Comparison of ENCODE assay signal across 1 fruit fly cellular context in genomic region chr2L:2885503-2886225, dm6.
TF ChIP-seq lines count a peak whose summit lies in the region.

TSS of gene NTPase (minus strand) at chr2L:2885850.
TSS of gene lilli (plus strand) at chr2L:2885929.

TF ChIP-seq in whole organism, embryonic, 481 proteins besides CTCF, POLR2A, EP300 and RAD21 (continued from another document and continues in another):
- no peak for TF ChIP-seq Hr78 (GFP tag; optimal IDR thresholded peaks at IDR 0.05; lab: Kevin White, UChicago)
- TF ChIP-seq bsh (GFP tag; optimal IDR thresholded peaks at IDR 0.05; lab: Kevin White, UChicago): peak in 1 of 2 experiments; percentile 40
- TF ChIP-seq CG14441 (GFP tag; IDR thresholded peaks at IDR 0.05; lab: Robert Waterston, UW): peak; percentile 63
- no peak for TF ChIP-seq CG43689 (GFP tag; IDR thresholded peaks at IDR 0.05; lab: Robert Waterston, UW)
- peak; percentile 54 for TF ChIP-seq lab (GFP tag; optimal IDR thresholded peaks at IDR 0.05; lab: Kevin White, UChicago)
- 0 out of 2 replicates have a peak, but pooled peaks have one; percentile 16 for TF ChIP-seq stc (GFP tag; IDR thresholded peaks at IDR 0.05; lab: Robert Waterston, UW)
- TF ChIP-seq Dp (GFP tag; optimal IDR thresholded peaks at IDR 0.05; lab: Kevin White, UChicago): peak; percentile 11
- TF ChIP-seq CG6254 (GFP tag; optimal IDR thresholded peaks at IDR 0.05; lab: Kevin White, UChicago): no peak
- peak; percentile 50 for TF ChIP-seq CG11247 (GFP tag; IDR thresholded peaks at IDR 0.05; lab: Robert Waterston, UW)
- TF ChIP-seq Tbp (GFP tag; optimal IDR thresholded peaks at IDR 0.05; lab: Kevin White, UChicago): no peak
- no peak for TF ChIP-seq Nf-YA (GFP tag; IDR thresholded peaks at IDR 0.05; lab: Robert Waterston, UW)
- TF ChIP-seq br (optimal IDR thresholded peaks at IDR 0.05; lab: Kevin White, UChicago): no peak
- no peak for TF ChIP-seq Poxn (GFP tag; IDR thresholded peaks at IDR 0.05; lab: Robert Waterston, UW)
- peak; percentile 70 for TF ChIP-seq vvl (GFP tag; IDR thresholded peaks at IDR 0.05; lab: Robert Waterston, UW)
- no peak for TF ChIP-seq CG7745 (tag; optimal IDR thresholded peaks at IDR 0.05; lab: Kevin White, UChicago)
- peak; percentile 51 for TF ChIP-seq Atf3 (GFP tag; optimal IDR thresholded peaks at IDR 0.05; lab: Kevin White, UChicago)
- peak; percentile 76 for TF ChIP-seq Rfx (GFP tag; IDR thresholded peaks at IDR 0.05; lab: Robert Waterston, UW)
- no peak for TF ChIP-seq Kr (GFP tag; optimal IDR thresholded peaks at IDR 0.05; lab: Kevin White, UChicago)
- peak; percentile 39 for TF ChIP-seq CG5180 (GFP tag; optimal IDR thresholded peaks at IDR 0.05; lab: Kevin White, UChicago)
- TF ChIP-seq trem (tag; optimal IDR thresholded peaks at IDR 0.05; lab: Kevin White, UChicago): peak; percentile 43
- peak; percentile 35 for TF ChIP-seq onecut (GFP tag; IDR thresholded peaks at IDR 0.05; lab: Robert Waterston, UW)
- TF ChIP-seq cwo (GFP tag; optimal IDR thresholded peaks at IDR 0.05; lab: Kevin White, UChicago): peak; percentile 25
- TF ChIP-seq CG32767 (GFP tag; IDR thresholded peaks at IDR 0.05; lab: Robert Waterston, UW): peak; percentile 28; the same call in 1 of the 2 replicates
- peak; percentile 86 for TF ChIP-seq MESR4 (GFP tag; optimal IDR thresholded peaks at IDR 0.05; lab: Kevin White, UChicago)
- TF ChIP-seq CG13624 (GFP tag; optimal IDR thresholded peaks at IDR 0.05; lab: Kevin White, UChicago): peak; percentile 75
- peak; percentile 84 for TF ChIP-seq Sry-δ (GFP tag; optimal IDR thresholded peaks at IDR 0.05; lab: Kevin White, UChicago)
- peak; percentile 94 for TF ChIP-seq amos (GFP tag; IDR thresholded peaks at IDR 0.05; lab: Robert Waterston, UW; ENCODE audit: partially characterized antibody)
- TF ChIP-seq CG4730 (GFP tag; IDR thresholded peaks at IDR 0.05; lab: Robert Waterston, UW): no peak
- TF ChIP-seq CG11696 (GFP tag; IDR thresholded peaks at IDR 0.05; lab: Robert Waterston, UW): peak; percentile 51; the same call in 1 of the 2 replicates
- TF ChIP-seq CG11456 (GFP tag; IDR thresholded peaks at IDR 0.05; lab: Robert Waterston, UW): peak; percentile 69; the same call in 1 of the 3 replicates
- peak; percentile 53 for TF ChIP-seq Six4 (GFP tag; optimal IDR thresholded peaks at IDR 0.05; lab: Kevin White, UChicago)
- TF ChIP-seq hbn (GFP tag; IDR thresholded peaks at IDR 0.05; lab: Robert Waterston, UW; ENCODE audit: partially characterized antibody): peak; percentile 82
- TF ChIP-seq CG2678 (tag; optimal IDR thresholded peaks at IDR 0.05; lab: Kevin White, UChicago): no peak
- no peak for TF ChIP-seq CG33557 (GFP tag; optimal IDR thresholded peaks at IDR 0.05; lab: Kevin White, UChicago)
- TF ChIP-seq Sox102F (GFP tag; optimal IDR thresholded peaks at IDR 0.05; lab: Kevin White, UChicago): peak; percentile 22
- peak; percentile 49 for TF ChIP-seq btn (GFP tag; optimal IDR thresholded peaks at IDR 0.05; lab: Kevin White, UChicago)
- TF ChIP-seq klu (GFP tag; IDR thresholded peaks at IDR 0.05; lab: Robert Waterston, UW): 0 out of 2 replicates have a peak, but pooled peaks have one; percentile 7
- TF ChIP-seq Sry-β (GFP tag; optimal IDR thresholded peaks at IDR 0.05; lab: Kevin White, UChicago): no peak
- TF ChIP-seq CG4617 (GFP tag; optimal IDR thresholded peaks at IDR 0.05; lab: Kevin White, UChicago; ENCODE audit: borderline replicate concordance): peak; percentile 92
- TF ChIP-seq Neu2 (GFP tag; optimal IDR thresholded peaks at IDR 0.05; lab: Kevin White, UChicago; ENCODE audit: borderline replicate concordance): no peak
- TF ChIP-seq salm (tag; optimal IDR thresholded peaks at IDR 0.05; lab: Kevin White, UChicago): no peak
- no peak; the same call in none of the 2 replicates for TF ChIP-seq E2f2 (GFP tag; IDR thresholded peaks at IDR 0.05; lab: Robert Waterston, UW)
- TF ChIP-seq Doc3 (GFP tag; IDR thresholded peaks at IDR 0.05; lab: Robert Waterston, UW; ENCODE audit: partially characterized antibody): peak; percentile 90
- no peak for TF ChIP-seq pan (optimal IDR thresholded peaks at IDR 0.05; lab: Kevin White, UChicago)
- TF ChIP-seq pan (GFP tag; optimal IDR thresholded peaks at IDR 0.05 in 1 of 2, IDR thresholded peaks at IDR 0.05 in 1 of 2): peak in 1 of 2 experiments; percentile 51
- TF ChIP-seq Lim3 (GFP tag; IDR thresholded peaks at IDR 0.05; lab: Robert Waterston, UW): no peak
- TF ChIP-seq Mes4 (GFP tag; optimal IDR thresholded peaks at IDR 0.05; lab: Kevin White, UChicago): peak; percentile 25
- no peak for TF ChIP-seq CkIIα-i1 (GFP tag; IDR thresholded peaks at IDR 0.05; lab: Robert Waterston, UW)
- peak; percentile 45 for TF ChIP-seq Aef1 (GFP tag; IDR thresholded peaks at IDR 0.05; lab: Robert Waterston, UW)
- peak; percentile 49 for TF ChIP-seq CG9727 (GFP tag; optimal IDR thresholded peaks at IDR 0.05; lab: Kevin White, UChicago)
- no peak for TF ChIP-seq CG17612 (GFP tag; IDR thresholded peaks at IDR 0.05; lab: Robert Waterston, UW)
- TF ChIP-seq gsb (GFP tag; IDR thresholded peaks at IDR 0.05; lab: Robert Waterston, UW): no peak; the same call in 1 of the 2 replicates
- no peak for TF ChIP-seq CG6854 (GFP tag; optimal IDR thresholded peaks at IDR 0.05; lab: Kevin White, UChicago)
- TF ChIP-seq ci (GFP tag; IDR thresholded peaks at IDR 0.05; lab: Robert Waterston, UW): peak; percentile 79
- peak; percentile 54 for TF ChIP-seq CG17328 (GFP tag; IDR thresholded peaks at IDR 0.05; lab: Robert Waterston, UW)
- TF ChIP-seq HLHmδ (GFP tag; optimal IDR thresholded peaks at IDR 0.05; lab: Kevin White, UChicago): no peak
- TF ChIP-seq CG4360 (GFP tag; IDR thresholded peaks at IDR 0.05; lab: Robert Waterston, UW): no peak
- TF ChIP-seq CG8281 (tag; optimal IDR thresholded peaks at IDR 0.05; lab: Kevin White, UChicago): no peak
- TF ChIP-seq nerfin-2 (GFP tag; IDR thresholded peaks at IDR 0.05; lab: Robert Waterston, UW; ENCODE audit: partially characterized antibody): peak; percentile 87
- TF ChIP-seq CG13123 (GFP tag; optimal IDR thresholded peaks at IDR 0.05; lab: Kevin White, UChicago): peak; percentile 32
- TF ChIP-seq kah (GFP tag; optimal IDR thresholded peaks at IDR 0.05; lab: Kevin White, UChicago): no peak
- TF ChIP-seq tna (GFP tag; IDR thresholded peaks at IDR 0.05; lab: Robert Waterston, UW; ENCODE audit: partially characterized antibody): peak; percentile 86
- TF ChIP-seq sens (GFP tag; lab: Kevin White, UChicago): peak; percentile 94
- TF ChIP-seq CrebB (tag; optimal IDR thresholded peaks at IDR 0.05; lab: Kevin White, UChicago): no peak
- peak; percentile 38 for TF ChIP-seq CG7556 (GFP tag; optimal IDR thresholded peaks at IDR 0.05; lab: Kevin White, UChicago)
- no peak for TF ChIP-seq CG15073 (GFP tag; optimal IDR thresholded peaks at IDR 0.05; lab: Kevin White, UChicago)
- no peak for TF ChIP-seq CG1529 (GFP tag; optimal IDR thresholded peaks at IDR 0.05; lab: Kevin White, UChicago)
- no peak for TF ChIP-seq CG2202 (tag; optimal IDR thresholded peaks at IDR 0.05; lab: Kevin White, UChicago)
- TF ChIP-seq CG18011 (GFP tag; optimal IDR thresholded peaks at IDR 0.05; lab: Kevin White, UChicago): peak; percentile 33
- TF ChIP-seq CG7372 (GFP tag; IDR thresholded peaks at IDR 0.05; lab: Robert Waterston, UW): no peak
- peak; percentile 94 for TF ChIP-seq Dll (GFP tag; IDR thresholded peaks at IDR 0.05; lab: Robert Waterston, UW; ENCODE audit: partially characterized antibody)
- TF ChIP-seq GATAe (GFP tag; conservative IDR thresholded peaks at IDR 0.05; lab: Robert Waterston, UW): no peak
- TF ChIP-seq Blimp-1 (GFP tag; optimal IDR thresholded peaks at IDR 0.05; lab: Kevin White, UChicago): peak; percentile 7
- no peak for TF ChIP-seq D19A (tag; optimal IDR thresholded peaks at IDR 0.05; lab: Kevin White, UChicago)
- TF ChIP-seq ranshi (GFP tag; IDR thresholded peaks at IDR 0.05; lab: Robert Waterston, UW): no peak; the same call in 1 of the 2 replicates
- TF ChIP-seq HLH3B (GFP tag; IDR thresholded peaks at IDR 0.05; lab: Robert Waterston, UW): 0 out of 2 replicates have a peak, but pooled peaks have one; percentile 44
- peak; percentile 31 for TF ChIP-seq vfl (GFP tag; optimal IDR thresholded peaks at IDR 0.05; lab: Kevin White, UChicago)
- TF ChIP-seq sr (GFP tag; IDR thresholded peaks at IDR 0.05; lab: Robert Waterston, UW): no peak; the same call in 2 of the 3 replicates
- TF ChIP-seq CG6813 (GFP tag; optimal IDR thresholded peaks at IDR 0.05; lab: Kevin White, UChicago): peak; percentile 10
- TF ChIP-seq CG9817 (tag; optimal IDR thresholded peaks at IDR 0.05; lab: Kevin White, UChicago): no peak
- no peak for TF ChIP-seq nau (GFP tag; optimal IDR thresholded peaks at IDR 0.05; lab: Kevin White, UChicago)
- no peak for TF ChIP-seq yki (optimal IDR thresholded peaks at IDR 0.05; lab: Kevin White, UChicago)
- peak; percentile 64 for TF ChIP-seq p53 (GFP tag; optimal IDR thresholded peaks at IDR 0.05; lab: Kevin White, UChicago)
- peak; percentile 95 for TF ChIP-seq lilli (GFP tag; optimal IDR thresholded peaks at IDR 0.05; lab: Kevin White, UChicago)
- no peak for TF ChIP-seq ash1 (GFP tag; optimal IDR thresholded peaks at IDR 0.05; lab: Kevin White, UChicago)
- peak; percentile 10 for TF ChIP-seq fu2 (GFP tag; optimal IDR thresholded peaks at IDR 0.05; lab: Kevin White, UChicago)
- no peak for TF ChIP-seq hkb (optimal IDR thresholded peaks at IDR 0.05; lab: Kevin White, UChicago)
- TF ChIP-seq hkb (GFP tag; IDR thresholded peaks at IDR 0.05; lab: Robert Waterston, UW): peak; percentile 50; the same call in 1 of the 2 replicates
- peak; percentile 87 for TF ChIP-seq inv (GFP tag; IDR thresholded peaks at IDR 0.05; lab: Robert Waterston, UW; ENCODE audit: partially characterized antibody)
- TF ChIP-seq CG7963 (GFP tag; IDR thresholded peaks at IDR 0.05; lab: Robert Waterston, UW; ENCODE audit: partially characterized antibody): peak; percentile 94
- TF ChIP-seq CG5953 (GFP tag; IDR thresholded peaks at IDR 0.05; lab: Robert Waterston, UW): no peak
- TF ChIP-seq HmgZ (tag; optimal IDR thresholded peaks at IDR 0.05; lab: Kevin White, UChicago): peak; percentile 2
- TF ChIP-seq B-H1 (GFP tag; IDR thresholded peaks at IDR 0.05; lab: Robert Waterston, UW): peak; percentile 14; the same call in 1 of the 3 replicates
- TF ChIP-seq CG8388 (GFP tag; optimal IDR thresholded peaks at IDR 0.05; lab: Kevin White, UChicago): peak; percentile 35
- TF ChIP-seq al (GFP tag; IDR thresholded peaks at IDR 0.05; lab: Robert Waterston, UW): 0 out of 2 replicates have a peak, but pooled peaks have one; percentile 7
- peak; percentile 67 for TF ChIP-seq CG9932 (GFP tag; IDR thresholded peaks at IDR 0.05; lab: Robert Waterston, UW)
- peak; percentile 57 for TF ChIP-seq CG1603 (tag; optimal IDR thresholded peaks at IDR 0.05; lab: Kevin White, UChicago)
- peak; percentile 72 for TF ChIP-seq zfh2 (GFP tag; optimal IDR thresholded peaks at IDR 0.05; lab: Kevin White, UChicago)
- peak; percentile 72 for TF ChIP-seq slp2 (GFP tag; optimal IDR thresholded peaks at IDR 0.05; lab: Kevin White, UChicago)
- 0 out of 2 replicates have a peak, but pooled peaks have one; percentile 26 for TF ChIP-seq Adf1 (GFP tag; IDR thresholded peaks at IDR 0.05; lab: Robert Waterston, UW)
- peak; percentile 67 for TF ChIP-seq CG12236 (GFP tag; optimal IDR thresholded peaks at IDR 0.05; lab: Kevin White, UChicago)
- no peak for TF ChIP-seq twi (tag; optimal IDR thresholded peaks at IDR 0.05; lab: Kevin White, UChicago)
- TF ChIP-seq Rx (GFP tag; IDR thresholded peaks at IDR 0.05; lab: Robert Waterston, UW): no peak; the same call in 1 of the 2 replicates
- TF ChIP-seq dmrt11E (tag; optimal IDR thresholded peaks at IDR 0.05; lab: Kevin White, UChicago): peak; percentile 41
- peak; percentile 97 for TF ChIP-seq CG6791 (GFP tag; IDR thresholded peaks at IDR 0.05; lab: Robert Waterston, UW; ENCODE audit: partially characterized antibody)
- TF ChIP-seq HmgD (GFP tag; optimal IDR thresholded peaks at IDR 0.05; lab: Kevin White, UChicago): peak; percentile 18
- peak; percentile 24 for TF ChIP-seq Lhr (GFP tag; optimal IDR thresholded peaks at IDR 0.05; lab: Kevin White, UChicago)
- TF ChIP-seq Hmx (GFP tag; optimal IDR thresholded peaks at IDR 0.05; lab: Kevin White, UChicago): peak; percentile 68
- TF ChIP-seq YL-1 (GFP tag; optimal IDR thresholded peaks at IDR 0.05; lab: Kevin White, UChicago): peak; percentile 32
- peak; percentile 37 for TF ChIP-seq CG18476 (GFP tag; optimal IDR thresholded peaks at IDR 0.05; lab: Kevin White, UChicago)
- TF ChIP-seq HLH4C (GFP tag; IDR thresholded peaks at IDR 0.05; lab: Robert Waterston, UW; ENCODE audit: partially characterized antibody): peak; percentile 92
- TF ChIP-seq dm (GFP tag; optimal IDR thresholded peaks at IDR 0.05; lab: Kevin White, UChicago): peak; percentile 48
- no peak for TF ChIP-seq gcm (GFP tag; optimal IDR thresholded peaks at IDR 0.05; lab: Kevin White, UChicago)
- peak; percentile 64 for TF ChIP-seq pb (GFP tag; optimal IDR thresholded peaks at IDR 0.05; lab: Kevin White, UChicago)
- peak; percentile 22 for TF ChIP-seq CG10462 (GFP tag; optimal IDR thresholded peaks at IDR 0.05; lab: Kevin White, UChicago)
- TF ChIP-seq Dad (GFP tag; optimal IDR thresholded peaks at IDR 0.05; lab: Kevin White, UChicago): peak; percentile 75
- no peak for TF ChIP-seq ac (GFP tag; optimal IDR thresholded peaks at IDR 0.05; lab: Kevin White, UChicago)
- peak; percentile 52 for TF ChIP-seq CG8089 (GFP tag; optimal IDR thresholded peaks at IDR 0.05; lab: Kevin White, UChicago)
- peak; percentile 34; the same call in 1 of the 2 replicates for TF ChIP-seq CG31224 (GFP tag; IDR thresholded peaks at IDR 0.05; lab: Robert Waterston, UW)
- peak; percentile 61 for TF ChIP-seq CG8944 (GFP tag; optimal IDR thresholded peaks at IDR 0.05; lab: Kevin White, UChicago)
- no peak for TF ChIP-seq jing (GFP tag; optimal IDR thresholded peaks at IDR 0.05; lab: Kevin White, UChicago)
- TF ChIP-seq CG10274 (GFP tag; optimal IDR thresholded peaks at IDR 0.05; lab: Kevin White, UChicago): no peak
- TF ChIP-seq CG7786 (GFP tag; optimal IDR thresholded peaks at IDR 0.05; lab: Kevin White, UChicago): peak; percentile 74
- TF ChIP-seq zen (tag; optimal IDR thresholded peaks at IDR 0.05; lab: Kevin White, UChicago): peak; percentile 59
- TF ChIP-seq CG10565 (GFP tag; optimal IDR thresholded peaks at IDR 0.05; lab: Kevin White, UChicago): peak; percentile 5
- TF ChIP-seq zfh1 (GFP tag; IDR thresholded peaks at IDR 0.05; lab: Robert Waterston, UW): peak; percentile 71
- no peak for TF ChIP-seq CG18619 (GFP tag; optimal IDR thresholded peaks at IDR 0.05; lab: Kevin White, UChicago)
- TF ChIP-seq D19B (GFP tag; optimal IDR thresholded peaks at IDR 0.05; lab: Kevin White, UChicago): no peak
- no peak for TF ChIP-seq CG12071 (GFP tag; optimal IDR thresholded peaks at IDR 0.05; lab: Kevin White, UChicago)
